Fruit fly (Drosophila melanogaster) whole organism, embryonic: Measurements from ENCODE around the gene Utx.

Experiments
- Adf1 ChIP-seq: fragments of 200-800 bp; sonication (Bioruptor generic); IDR thresholded peaks from 2 replicates; pipeline ENCODE4 v1.3.6; 2022; ENCODE audit warnings: missing biosample characterization, missing genetic modification characterization
- CG10321 ChIP-seq: fragments of 200-800 bp; sonication (Bioruptor generic); IDR thresholded peaks from 2 replicates; pipeline ENCODE4 v1.3.6; 2022; ENCODE audit warnings: missing biosample characterization, missing genetic modification characterization
- CG11398 ChIP-seq: fragments of 200-800 bp; sonication (Bioruptor generic); optimal IDR thresholded peaks from 2 replicates; lab custom pipeline; 2016; ENCODE audit warnings: missing biosample characterization, missing genetic modification characterization
- CG13287 ChIP-seq: fragments of 200-800 bp; sonication (Bioruptor generic); IDR thresholded peaks from 2 replicates; pipeline ENCODE4 v1.3.6; 2022; ENCODE audit warnings: missing biosample characterization, missing genetic modification characterization; ENCODE audit not compliant: partially characterized antibody
- CG1602 ChIP-seq: fragments of 200-800 bp; sonication (Bioruptor generic); optimal IDR thresholded peaks from 3 replicates; lab custom pipeline; 2016; ENCODE audit warnings: missing biosample characterization, missing genetic modification characterization
- CG1832 ChIP-seq: fragments of 200-800 bp; sonication (Bioruptor generic); optimal IDR thresholded peaks from 2 replicates; lab custom pipeline; 2017; ENCODE audit warnings: missing biosample characterization, mild to moderate bottlenecking, missing genetic modification characterization, inconsistent platforms
- CG30431 ChIP-seq: fragments of 200-800 bp; sonication (Bioruptor generic); optimal IDR thresholded peaks from 2 replicates; lab custom pipeline; 2017; ENCODE audit warnings: missing biosample characterization, missing genetic modification characterization
- CG31441 ChIP-seq: fragments of 200-800 bp; sonication (Bioruptor generic); IDR thresholded peaks from 2 replicates; pipeline ENCODE4 v1.3.6; 2022; ENCODE audit warnings: missing biosample characterization, missing genetic modification characterization
- CG33213 ChIP-seq: fragments of 200-800 bp; sonication (Bioruptor generic); optimal IDR thresholded peaks from 3 replicates; lab custom pipeline; 2016; ENCODE audit warnings: missing biosample characterization, missing genetic modification characterization
- CG34422 ChIP-seq: fragments of 200-800 bp; sonication (Bioruptor generic); IDR thresholded peaks from 3 replicates; pipeline ENCODE4 v1.3.6; 2022; ENCODE audit warnings: missing biosample characterization, missing genetic modification characterization
- CG6791 ChIP-seq: fragments of 200-800 bp; sonication (Bioruptor generic); IDR thresholded peaks from 3 replicates; pipeline ENCODE4 v1.3.6; 2022; ENCODE audit warnings: missing biosample characterization, missing genetic modification characterization; ENCODE audit not compliant: partially characterized antibody
- CG7556 ChIP-seq: fragments of 200-800 bp; sonication (Bioruptor generic); optimal IDR thresholded peaks from 2 replicates; lab custom pipeline; 2017; ENCODE audit warnings: missing biosample characterization, mild to moderate bottlenecking, missing genetic modification characterization
- CG8290 ChIP-seq, 3 experiments: fragments of 200-800 bp; sonication (Bioruptor generic); optimal IDR thresholded peaks; 2 replicates each; lab custom pipeline; 2016 to 2019; ENCODE audit warnings: missing biosample characterization in 3 of 3, missing genetic modification characterization in 3 of 3, mild to moderate bottlenecking in 2 of 3, moderate library complexity in 1 of 3
- CG9609 ChIP-seq: fragments of 200-800 bp; sonication (Bioruptor generic); optimal IDR thresholded peaks from 3 replicates; lab custom pipeline; 2016; ENCODE audit warnings: missing biosample characterization, missing genetic modification characterization
- Camta ChIP-seq: fragments of 200-800 bp; sonication (Bioruptor generic); optimal IDR thresholded peaks from 2 replicates; lab custom pipeline; 2016; ENCODE audit warnings: missing biosample characterization, missing genetic modification characterization
- Chrac-16 ChIP-seq: fragments of 200-800 bp; sonication (Bioruptor generic); optimal IDR thresholded peaks from 3 replicates; lab custom pipeline; 2016; ENCODE audit warnings: missing biosample characterization, missing genetic modification characterization
- Doc3 ChIP-seq: fragments of 200-800 bp; sonication (Bioruptor generic); IDR thresholded peaks from 3 replicates; pipeline ENCODE4 v1.3.6; 2022; ENCODE audit warnings: missing biosample characterization, missing genetic modification characterization; ENCODE audit not compliant: partially characterized antibody
- HHEX ChIP-seq: fragments of 200-800 bp; sonication (Bioruptor generic); optimal IDR thresholded peaks from 3 replicates; lab custom pipeline; 2017; ENCODE audit warnings: missing biosample characterization, mild to moderate bottlenecking, missing genetic modification characterization, missing genetic modification reagents
- Hmr ChIP-seq: fragments of 200-800 bp; sonication (Bioruptor generic); optimal IDR thresholded peaks from 3 replicates; lab custom pipeline; 2017; ENCODE audit warnings: mild to moderate bottlenecking, missing biosample characterization, missing genetic modification reagents, missing genetic modification characterization
- Jarid2 ChIP-seq: fragments of 200-800 bp; sonication (Bioruptor generic); optimal IDR thresholded peaks from 3 replicates; lab custom pipeline; 2017; ENCODE audit warnings: mild to moderate bottlenecking, missing biosample characterization, missing genetic modification reagents, missing genetic modification characterization
- Max ChIP-seq: fragments of 200-800 bp; sonication (Bioruptor generic); optimal IDR thresholded peaks from 2 replicates; lab custom pipeline; 2016; ENCODE audit warnings: missing biosample characterization, mild to moderate bottlenecking, missing genetic modification characterization
- NK7.1 ChIP-seq: fragments of 200-800 bp; sonication (Bioruptor generic); optimal IDR thresholded peaks from 3 replicates; lab custom pipeline; 2016; ENCODE audit warnings: missing biosample characterization, missing genetic modification characterization
- NfI ChIP-seq: fragments of 200-800 bp; sonication (Bioruptor generic); optimal IDR thresholded peaks from 3 replicates; lab custom pipeline; 2018; ENCODE audit warnings: missing biosample characterization, mild to moderate bottlenecking, missing genetic modification characterization, moderate library complexity
- Rfx ChIP-seq: fragments of 200-800 bp; sonication (Bioruptor generic); IDR thresholded peaks from 2 replicates; pipeline ENCODE4 v1.3.6; 2022; ENCODE audit warnings: missing biosample characterization, missing genetic modification characterization
- Stat92E ChIP-seq, 3 experiments: fragments of >200 bp in 2 of 3; fragments of 200-800 bp in 1 of 3; sonication (Bioruptor generic) in 1 of 3; optimal IDR thresholded peaks; 2 replicates each; lab custom pipeline; 2017 to 2019; ENCODE audit warnings: missing biosample characterization in 3 of 3, missing genetic modification characterization in 3 of 3, mild to moderate bottlenecking in 1 of 3, moderate library complexity in 1 of 3
- Trl ChIP-seq, 3 experiments: fragments of >200 bp in 2 of 3; fragments of 200-800 bp in 1 of 3; sonication (Bioruptor generic) in 1 of 3; optimal IDR thresholded peaks; 2 replicates in 1 of 3; 3 replicates in 2 of 3; lab custom pipeline; 2016 to 2017; ENCODE audit warnings: missing biosample characterization in 1 of 3, missing genetic modification characterization in 1 of 3
- YL-1 ChIP-seq: fragments of 200-800 bp; sonication (Bioruptor generic); optimal IDR thresholded peaks from 3 replicates; lab custom pipeline; 2017; ENCODE audit warnings: missing biosample characterization, mild to moderate bottlenecking, missing genetic modification characterization
- bbx ChIP-seq: fragments of 200-800 bp; sonication (Bioruptor generic); IDR thresholded peaks from 2 replicates; pipeline ENCODE4 v1.3.6; 2022; ENCODE audit warnings: missing biosample characterization, missing genetic modification characterization; ENCODE audit not compliant: partially characterized antibody
- br ChIP-seq: fragments of >200 bp; optimal IDR thresholded peaks from 2 replicates; lab custom pipeline; 2017
- btn ChIP-seq: fragments of 200-800 bp; sonication (Bioruptor generic); optimal IDR thresholded peaks from 2 replicates; lab custom pipeline; 2016; ENCODE audit warnings: missing biosample characterization, missing genetic modification characterization
- caup ChIP-seq: fragments of 200-800 bp; sonication (Bioruptor generic); optimal IDR thresholded peaks from 3 replicates; lab custom pipeline; 2017; ENCODE audit warnings: missing biosample characterization, mild to moderate bottlenecking, missing genetic modification characterization, moderate library complexity; ENCODE audit not compliant: severe bottlenecking
- chif ChIP-seq, 2 experiments: fragments of 200-800 bp; sonication (Bioruptor generic); optimal IDR thresholded peaks; 3 replicates each; lab custom pipeline; 2016; ENCODE audit warnings: missing biosample characterization in 2 of 2, missing genetic modification characterization in 2 of 2
- gem ChIP-seq: fragments of 200-800 bp; sonication (Bioruptor generic); optimal IDR thresholded peaks from 2 replicates; lab custom pipeline; 2019; ENCODE audit warnings: missing biosample characterization, mild to moderate bottlenecking, missing genetic modification characterization, moderate library complexity
- jumu ChIP-seq: fragments of 200-800 bp; sonication (Bioruptor generic); optimal IDR thresholded peaks from 3 replicates; lab custom pipeline; 2016; ENCODE audit warnings: missing biosample characterization, missing genetic modification characterization
- lov ChIP-seq, 2 experiments: fragments of 200-800 bp in 1 of 2; fragments of >200 bp in 1 of 2; sonication (Bioruptor generic) in 1 of 2; IDR thresholded peaks in 1 of 2; optimal IDR thresholded peaks in 1 of 2; 2 replicates in 1 of 2; 3 replicates in 1 of 2; pipeline versions ENCODE4 v1.3.6 to Lab custom; 2017 to 2022; ENCODE audit warnings: missing biosample characterization in 1 of 2, missing genetic modification characterization in 1 of 2
- nom ChIP-seq: fragments of 200-800 bp; sonication (Bioruptor generic); optimal IDR thresholded peaks from 2 replicates; lab custom pipeline; 2017; ENCODE audit warnings: missing biosample characterization, missing genetic modification characterization, mild to moderate bottlenecking, moderate library complexity, missing genetic modification reagents
- org-1 ChIP-seq: fragments of 200-800 bp; sonication (Bioruptor generic); optimal IDR thresholded peaks from 2 replicates; lab custom pipeline; 2017; ENCODE audit warnings: missing biosample characterization, missing genetic modification characterization
- repo ChIP-seq: fragments of 200-800 bp; sonication (Bioruptor generic); optimal IDR thresholded peaks from 2 replicates; lab custom pipeline; 2016; ENCODE audit warnings: missing biosample characterization, missing genetic modification characterization
- rib ChIP-seq: fragments of 200-800 bp; sonication (Bioruptor generic); IDR thresholded peaks from 2 replicates; pipeline ENCODE4 v1.3.6; 2022; ENCODE audit warnings: missing biosample characterization, missing genetic modification characterization
- ro ChIP-seq: fragments of 200-800 bp; sonication (Bioruptor generic); IDR thresholded peaks from 2 replicates; pipeline ENCODE4 v1.3.6; 2022; ENCODE audit warnings: missing biosample characterization, missing genetic modification characterization
- sd ChIP-seq: fragments of 200-800 bp; sonication (Bioruptor generic); optimal IDR thresholded peaks from 3 replicates; lab custom pipeline; 2018; ENCODE audit warnings: missing biosample characterization, mild to moderate bottlenecking, missing genetic modification characterization, moderate library complexity
- slbo ChIP-seq: fragments of 200-800 bp; sonication (Bioruptor generic); IDR thresholded peaks from 2 replicates; pipeline ENCODE4 v1.3.6; 2022; ENCODE audit warnings: missing biosample characterization, missing genetic modification characterization
- ssp ChIP-seq: fragments of 200-800 bp; sonication (Bioruptor generic); IDR thresholded peaks from 2 replicates; pipeline ENCODE4 v1.3.6; 2022; ENCODE audit warnings: missing biosample characterization, missing genetic modification characterization
- tgo ChIP-seq: fragments of 200-800 bp; sonication (Bioruptor generic); IDR thresholded peaks from 3 replicates; pipeline ENCODE4 v1.3.6; 2022; ENCODE audit warnings: missing biosample characterization, missing genetic modification characterization
- tna ChIP-seq: fragments of 200-800 bp; sonication (Bioruptor generic); IDR thresholded peaks from 2 replicates; pipeline ENCODE4 v1.3.6; 2022; ENCODE audit warnings: missing biosample characterization, missing genetic modification characterization; ENCODE audit not compliant: partially characterized antibody
- vfl ChIP-seq: fragments of 200-800 bp; sonication (Bioruptor generic); optimal IDR thresholded peaks from 2 replicates; lab custom pipeline; 2016; ENCODE audit warnings: missing biosample characterization, missing genetic modification characterization
- wdn ChIP-seq: fragments of 200-800 bp; sonication (Bioruptor generic); IDR thresholded peaks from 2 replicates; pipeline ENCODE4 v1.3.6; 2022; ENCODE audit warnings: missing biosample characterization, missing genetic modification characterization
- zfh2 ChIP-seq: fragments of 200-800 bp; sonication (Bioruptor generic); optimal IDR thresholded peaks from 2 replicates; lab custom pipeline; 2016; ENCODE audit warnings: missing biosample characterization, missing genetic modification characterization

Gene Utx

dm6 chr2L:10226724-10227407 is 51.7 kb downstream of the Utx start, which contains the start of gene CG5708 (continued):
- TF ChIP-seq sd (tag; lab: Kevin White, UChicago) (peak; percentile 73), NfI (GFP tag; lab: Kevin White, UChicago) (peak; percentile 33), slbo (peak; percentile 73), CG33213 (GFP tag; lab: Kevin White, UChicago) (no peak), YL-1 (no peak), ro (GFP tag; lab: Robert Waterston, UW) (no peak), zfh2 (peak; percentile 2), Jarid2 (no peak), CG30431 (GFP tag; lab: Kevin White, UChicago) (no peak), bbx (GFP tag; lab: Robert Waterston, UW) (no peak), CG7556 (GFP tag; lab: Kevin White, UChicago) (no peak), CG11398 (no peak), gem (tag; lab: Kevin White, UChicago) (peak; percentile 40), rib (GFP tag; lab: Robert Waterston, UW) (no peak), CG8290 (GFP tag; optimal IDR thresholded peaks at IDR 0.05; lab: Kevin White, UChicago) (peak; percentile 62), CG8290 (tag; optimal IDR thresholded peaks at IDR 0.05; lab: Kevin White, UChicago) (peak; percentile 34 to 67), Doc3 (GFP tag; lab: Robert Waterston, UW) (no peak), repo (GFP tag; lab: Kevin White, UChicago) (no peak), br (lab: Kevin White, UChicago) (no peak), org-1 (no peak), CG1602 (GFP tag; lab: Kevin White, UChicago) (no peak), lov (optimal IDR thresholded peaks at IDR 0.05; lab: Kevin White, UChicago) (no peak), lov (GFP tag; IDR thresholded peaks at IDR 0.05; lab: Robert Waterston, UW) (no peak), Chrac-16 (GFP tag; lab: Kevin White, UChicago) (no peak), tna (no peak), CG9609 (GFP tag; lab: Kevin White, UChicago) (no peak), CG34422 (GFP tag; lab: Robert Waterston, UW) (no peak), Camta (GFP tag; lab: Kevin White, UChicago) (no peak), CG31441 (GFP tag; lab: Robert Waterston, UW) (peak; percentile 46; the same call in 1 of the 2 replicates), NK7.1 (GFP tag; lab: Kevin White, UChicago) (no peak), Hmr (GFP tag; lab: Kevin White, UChicago) (no peak), tgo (GFP tag; lab: Robert Waterston, UW) (no peak), Stat92E (GFP tag; optimal IDR thresholded peaks at IDR 0.05; lab: Kevin White, UChicago) (peak in 1 of 3 experiments; percentile 17), CG13287 (peak; percentile 45; the same call in 1 of the 2 replicates), caup (peak; percentile 1), CG1832 (GFP tag; lab: Kevin White, UChicago) (no peak), btn (GFP tag; lab: Kevin White, UChicago) (no peak), ssp (GFP tag; lab: Robert Waterston, UW) (peak; percentile 87), jumu (GFP tag; lab: Kevin White, UChicago) (no peak), CG10321 (no peak), Max (GFP tag; lab: Kevin White, UChicago) (no peak), CG6791 (GFP tag; lab: Robert Waterston, UW) (peak; percentile 32; the same call in 1 of the 3 replicates), wdn (GFP tag; lab: Robert Waterston, UW) (no peak), vfl (GFP tag; lab: Kevin White, UChicago) (no peak), Rfx (peak; percentile 45; the same call in 1 of the 2 replicates), nom (GFP tag; lab: Kevin White, UChicago) (no peak), Adf1 (GFP tag; lab: Robert Waterston, UW) (no peak), chif (GFP tag; optimal IDR thresholded peaks at IDR 0.05; lab: Kevin White, UChicago) (no peak), HHEX (GFP tag; lab: Kevin White, UChicago) (no peak), Trl (optimal IDR thresholded peaks at IDR 0.05; lab: Kevin White, UChicago) (no peak), Trl (GFP tag; optimal IDR thresholded peaks at IDR 0.05; lab: Kevin White, UChicago) (no peak)
